Worm (Caenorhabditis elegans): ENCODE data around the gene tag-30.

tag-30 gene

DNA sequence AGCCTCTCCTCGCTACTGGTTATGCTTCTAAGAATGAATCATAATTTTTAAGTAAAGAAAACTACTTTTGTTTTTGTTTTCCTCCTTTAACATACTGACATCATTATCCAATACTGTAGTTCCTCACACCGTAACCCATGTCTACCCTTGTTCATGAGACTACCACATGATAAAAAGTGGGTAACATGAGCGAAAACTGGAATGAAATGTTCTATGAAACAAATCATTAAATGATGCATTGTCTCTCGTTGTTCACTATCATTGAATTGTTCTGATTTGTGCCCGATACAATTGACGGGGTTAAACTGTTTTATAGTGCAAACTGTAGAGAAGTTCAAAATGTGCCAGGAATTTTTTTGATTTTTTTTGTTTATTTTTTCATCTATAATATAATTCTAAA, 42.8 kb upstream of the tag-30 start (continued):
- TF ChIP-seq cey-2 (tag; optimal IDR thresholded peaks at IDR 0.05; ENCODE audit: borderline replicate concordance, insufficient read depth) = peak; percentile 8
- no peak for TF ChIP-seq snpc-1.2 (GFP tag; IDR thresholded peaks at IDR 0.05)
- TF ChIP-seq ces-1 (GFP tag; optimal IDR thresholded peaks at IDR 0.05) = no peak
- TF ChIP-seq ceh-62 (tag; optimal IDR thresholded peaks at IDR 0.05) = no peak
- no peak for TF ChIP-seq ztf-7 (tag; optimal IDR thresholded peaks at IDR 0.05)
- TF ChIP-seq nhr-42 (GFP tag; IDR thresholded peaks at IDR 0.05) = no peak
- TF ChIP-seq attf-4 (tag; optimal IDR thresholded peaks at IDR 0.05) = no peak
- no peak for TF ChIP-seq Y105C5A.15 (GFP tag; IDR thresholded peaks at IDR 0.05)
- TF ChIP-seq nhr-111 (GFP tag; optimal IDR thresholded peaks at IDR 0.05) = no peak
- TF ChIP-seq tra-1 (GFP tag; IDR thresholded peaks at IDR 0.05) = no peak
- no peak for TF ChIP-seq rbr-2 (tag; optimal IDR thresholded peaks at IDR 0.05)
- peak; percentile 91 for TF ChIP-seq aha-1 (tag)
- TF ChIP-seq pqm-1 (tag; optimal IDR thresholded peaks at IDR 0.05) = peak; percentile 24
- no peak for TF ChIP-seq spr-1 (tag; optimal IDR thresholded peaks at IDR 0.05)
- TF ChIP-seq ztf-11 (tag; optimal IDR thresholded peaks at IDR 0.05) = no peak
- no peak for TF ChIP-seq nhr-6 (tag; optimal IDR thresholded peaks at IDR 0.05)
- no peak for TF ChIP-seq F37D6.2 (tag; optimal IDR thresholded peaks at IDR 0.05)
- peak in 1 of 2 experiments; percentile 67 for TF ChIP-seq lsy-2 (tag; optimal IDR thresholded peaks at IDR 0.05)
- no peak for TF ChIP-seq madf-5 (GFP tag; IDR thresholded peaks at IDR 0.05)
- no peak for TF ChIP-seq fos-1 (tag; optimal IDR thresholded peaks at IDR 0.05)
- TF ChIP-seq nhr-28 (tag; optimal IDR thresholded peaks at IDR 0.05) = peak; percentile 87
- TF ChIP-seq nhr-11 (tag; optimal IDR thresholded peaks at IDR 0.05) = no peak
- TF ChIP-seq lir-3 (tag; optimal IDR thresholded peaks at IDR 0.05) = no peak
- no peak for TF ChIP-seq saeg-2 (GFP tag; IDR thresholded peaks at IDR 0.05)
- TF ChIP-seq nhr-102 (tag; optimal IDR thresholded peaks at IDR 0.05) = no peak
- TF ChIP-seq vab-7 (GFP tag; IDR thresholded peaks at IDR 0.05) = no peak
- TF ChIP-seq nhr-41 (GFP tag; IDR thresholded peaks at IDR 0.05) = no peak
- TF ChIP-seq T20F7.1 (GFP tag; optimal IDR thresholded peaks at IDR 0.05) = no peak
- no peak for TF ChIP-seq ctbp-1 (GFP tag; IDR thresholded peaks at IDR 0.05)
- TF ChIP-seq Y5F2A.4 (GFP tag; optimal IDR thresholded peaks at IDR 0.05) = no peak
- peak; percentile 41 for TF ChIP-seq mxl-3 (GFP tag; optimal IDR thresholded peaks at IDR 0.05)
- no peak for TF ChIP-seq daf-12 (tag; optimal IDR thresholded peaks at IDR 0.05)
- no peak for TF ChIP-seq F44E2.7 (GFP tag; IDR thresholded peaks at IDR 0.05)
- no peak for TF ChIP-seq ceh-32 (tag; optimal IDR thresholded peaks at IDR 0.05; ENCODE audit: poor library complexity)
- no peak for TF ChIP-seq zfp-3 (GFP tag; conservative IDR thresholded peaks at IDR 0.05)
- no peak for TF ChIP-seq daf-16 (GFP tag; optimal IDR thresholded peaks at IDR 0.05)
- no peak for TF ChIP-seq daf-16 (tag; optimal IDR thresholded peaks at IDR 0.05)
- no peak for TF ChIP-seq php-3 (GFP tag; IDR thresholded peaks at IDR 0.05)
- TF ChIP-seq nhr-48 (tag; optimal IDR thresholded peaks at IDR 0.05) = peak; percentile 70
- TF ChIP-seq R02D3.7 (tag; optimal IDR thresholded peaks at IDR 0.05) = no peak
- TF ChIP-seq lin-15B (tag; optimal IDR thresholded peaks at IDR 0.05) = no peak
- no peak for TF ChIP-seq egl-27 (tag; optimal IDR thresholded peaks at IDR 0.05)
- TF ChIP-seq hif-1 (tag; optimal IDR thresholded peaks at IDR 0.05) = no peak
- TF ChIP-seq lin-38 (GFP tag; IDR thresholded peaks at IDR 0.05) = no peak
- no peak for TF ChIP-seq D1046.2 (GFP tag; IDR thresholded peaks at IDR 0.05)
- no peak for TF ChIP-seq zip-2 (tag; optimal IDR thresholded peaks at IDR 0.05)
- peak; percentile 71 for TF ChIP-seq dmd-6 (GFP tag; IDR thresholded peaks at IDR 0.05)
- peak in 1 of 2 experiments; percentile 85 for TF ChIP-seq unc-62 (GFP tag; optimal IDR thresholded peaks at IDR 0.05 in 1 of 2)
- no peak for TF ChIP-seq unc-62 (tag; optimal IDR thresholded peaks at IDR 0.05)
- no peak for TF ChIP-seq dmd-9 (GFP tag; IDR thresholded peaks at IDR 0.05)
- TF ChIP-seq duxl-1 (tag; optimal IDR thresholded peaks at IDR 0.05; ENCODE audit: poor library complexity) = no peak
- no peak for TF ChIP-seq tag-97 (GFP tag; IDR thresholded peaks at IDR 0.05)
- TF ChIP-seq pha-4 (GFP tag; IDR thresholded peaks at IDR 0.05) = no peak
- no peak for TF ChIP-seq pha-4 (tag; optimal IDR thresholded peaks at IDR 0.05)
